Worm (Caenorhabditis elegans) whole organism, L1 larva: Measurements from ENCODE around the gene F12A10.1.
"Not testable (repeated sequence)": the region's sequence is repeated elsewhere in the genome, so short reads cannot be mapped to it uniquely, and the experiment has no call there.

Experiments
- C04F5.9 ChIP-seq: sonication (generic microtip); optimal IDR thresholded peaks from 2 replicates; lab custom pipeline; 2016; ENCODE audit warnings: missing genetic modification characterization, missing compliant biosample characterization
- F16B12.6 ChIP-seq: fragments of 150-350 bp; optimal IDR thresholded peaks from 2 replicates; lab custom pipeline; 2014; ENCODE audit warnings: missing biosample characterization, missing genetic modification characterization
- Y116A8C.19 ChIP-seq: sonication (generic microtip); optimal IDR thresholded peaks from 2 replicates; lab custom pipeline; 2016; ENCODE audit warnings: missing compliant biosample characterization, missing genetic modification characterization, borderline replicate concordance
- alr-1 ChIP-seq: fragments of 200-800 bp; sonication (Bioruptor generic); optimal IDR thresholded peaks from 2 replicates; lab custom pipeline; 2018; ENCODE audit warnings: borderline replicate concordance, mild to moderate bottlenecking, missing genetic modification characterization, missing compliant biosample characterization
- aly-2 ChIP-seq: fragments of 150-350 bp; optimal IDR thresholded peaks from 2 replicates; lab custom pipeline; 2014; ENCODE audit warnings: missing biosample characterization, missing genetic modification characterization
- ama-1 ChIP-seq: fragments of 150-350 bp; optimal IDR thresholded peaks from 2 replicates; lab custom pipeline; 2014
- blmp-1 ChIP-seq: fragments of 150-350 bp; optimal IDR thresholded peaks from 2 replicates; lab custom pipeline; 2014; ENCODE audit warnings: missing biosample characterization, missing genetic modification characterization
- ceh-63 ChIP-seq: fragments of 200-800 bp; sonication (Bioruptor generic); optimal IDR thresholded peaks from 2 replicates; lab custom pipeline; 2018; ENCODE audit warnings: mild to moderate bottlenecking, missing genetic modification characterization, missing compliant biosample characterization
- ceh-82 ChIP-seq, 3 experiments: fragments of 150-350 bp in 1 of 3; sonication (generic microtip) in 2 of 3; optimal IDR thresholded peaks; 2 replicates each; lab custom pipeline; 2014 to 2017; ENCODE audit warnings: missing biosample characterization in 3 of 3, missing genetic modification characterization in 3 of 3
- ceh-88 ChIP-seq: fragments of 200-800 bp; sonication (Bioruptor generic); IDR thresholded peaks from 2 replicates; pipeline ENCODE4 v1.3.6; 2022; ENCODE audit warnings: missing genetic modification characterization, missing compliant biosample characterization
- dsc-1 ChIP-seq: sonication (generic microtip); optimal IDR thresholded peaks from 2 replicates; lab custom pipeline; 2016; ENCODE audit warnings: mild to moderate bottlenecking, missing genetic modification characterization, missing compliant biosample characterization
- efl-1 ChIP-seq, 4 experiments: fragments of 150-350 bp; optimal IDR thresholded peaks in 3 of 4; peaks in 1 of 4; 1 replicate in 1 of 4; 2 replicates in 3 of 4; lab custom pipeline; 2014; ENCODE audit warnings: missing biosample characterization in 2 of 4, missing genetic modification characterization in 2 of 4, missing genetic modification reagents in 2 of 4
- egl-27 ChIP-seq, 2 experiments: fragments of 150-350 bp in 1 of 2; sonication (generic microtip); optimal IDR thresholded peaks; 3 replicates each; lab custom pipeline; 2017 to 2018; ENCODE audit warnings: missing biosample characterization in 2 of 2, missing genetic modification characterization in 2 of 2, missing genetic modification reagents in 2 of 2
- elt-2 ChIP-seq: sonication (generic microtip); optimal IDR thresholded peaks from 2 replicates; lab custom pipeline; 2016; ENCODE audit warnings: missing genetic modification characterization, mild to moderate bottlenecking, inconsistent platforms, missing compliant biosample characterization, missing genetic modification reagents
- fkh-8 ChIP-seq: sonication (generic microtip); optimal IDR thresholded peaks from 2 replicates; lab custom pipeline; 2016; ENCODE audit warnings: mild to moderate bottlenecking, missing genetic modification characterization, missing compliant biosample characterization
- fos-1 ChIP-seq: fragments of 150-350 bp; optimal IDR thresholded peaks from 2 replicates; lab custom pipeline; 2014; ENCODE audit warnings: missing biosample characterization, missing genetic modification characterization
- grh-1 ChIP-seq: fragments of 200-800 bp; sonication (Bioruptor generic); IDR thresholded peaks from 2 replicates; pipeline ENCODE4 v1.3.6; 2022; ENCODE audit warnings: missing genetic modification reagents, missing genetic modification characterization, missing compliant biosample characterization
- hlh-17 ChIP-seq: fragments of 200-800 bp; sonication (Bioruptor generic); optimal IDR thresholded peaks from 2 replicates; lab custom pipeline; 2018; ENCODE audit warnings: missing genetic modification characterization, mild to moderate bottlenecking, missing compliant biosample characterization, moderate library complexity, borderline replicate concordance
- jun-1 ChIP-seq: fragments of 150-350 bp; optimal IDR thresholded peaks from 2 replicates; lab custom pipeline; 2014; ENCODE audit warnings: missing biosample characterization, missing genetic modification reagents, missing genetic modification characterization
- lin-15B ChIP-seq: fragments of 150-350 bp; sonication (generic microtip); optimal IDR thresholded peaks from 3 replicates; lab custom pipeline; 2014; ENCODE audit warnings: missing biosample characterization, missing genetic modification characterization
- lin-35 ChIP-seq, 2 experiments: fragments of 150-350 bp; optimal IDR thresholded peaks; 2 replicates each; lab custom pipeline; 2014; ENCODE audit warnings: missing biosample characterization in 2 of 2, missing genetic modification characterization in 2 of 2, missing genetic modification reagents in 2 of 2
- lin-39 ChIP-seq: fragments of 150-350 bp; optimal IDR thresholded peaks from 2 replicates; lab custom pipeline; 2014; ENCODE audit warnings: missing biosample characterization, missing genetic modification reagents, missing genetic modification characterization
- lir-3 ChIP-seq: sonication (generic microtip); optimal IDR thresholded peaks from 2 replicates; lab custom pipeline; 2016; ENCODE audit warnings: mild to moderate bottlenecking, missing genetic modification characterization, moderate library complexity, missing compliant biosample characterization; ENCODE audit not compliant: poor library complexity
- mep-1 ChIP-seq: fragments of 150-350 bp; optimal IDR thresholded peaks from 2 replicates; lab custom pipeline; 2014; ENCODE audit warnings: missing biosample characterization, missing genetic modification characterization
- nhr-12 ChIP-seq: sonication (generic microtip); optimal IDR thresholded peaks from 2 replicates; lab custom pipeline; 2017; ENCODE audit warnings: missing biosample characterization, missing genetic modification characterization
- nhr-237 ChIP-seq: fragments of 150-350 bp; optimal IDR thresholded peaks from 2 replicates; lab custom pipeline; 2014; ENCODE audit warnings: missing biosample characterization, missing genetic modification characterization
- nhr-47 ChIP-seq: sonication (generic microtip); optimal IDR thresholded peaks from 2 replicates; lab custom pipeline; 2016; ENCODE audit warnings: mild to moderate bottlenecking, missing genetic modification characterization, moderate library complexity, missing compliant biosample characterization
- nhr-71 ChIP-seq: sonication (generic microtip); optimal IDR thresholded peaks from 2 replicates; lab custom pipeline; 2016; ENCODE audit warnings: mild to moderate bottlenecking, missing genetic modification characterization, moderate library complexity, missing compliant biosample characterization
- nhr-90 ChIP-seq: sonication (generic microtip); optimal IDR thresholded peaks from 2 replicates; lab custom pipeline; 2016; ENCODE audit warnings: mild to moderate bottlenecking, missing genetic modification characterization, missing compliant biosample characterization; ENCODE audit not compliant: poor library complexity
- snpc-4 ChIP-seq: fragments of 150-350 bp; optimal IDR thresholded peaks from 2 replicates; lab custom pipeline; 2014; ENCODE audit warnings: missing biosample characterization, missing genetic modification characterization
- sup-37 ChIP-seq: fragments of 200-800 bp; sonication (Bioruptor generic); optimal IDR thresholded peaks from 2 replicates; lab custom pipeline; 2018; ENCODE audit warnings: mild to moderate bottlenecking, missing genetic modification characterization, missing compliant biosample characterization
- tbx-2 ChIP-seq: sonication (generic microtip); optimal IDR thresholded peaks from 2 replicates; lab custom pipeline; 2016; ENCODE audit warnings: missing genetic modification characterization, missing compliant biosample characterization
- unc-130 ChIP-seq: fragments of 150-350 bp; optimal IDR thresholded peaks from 2 replicates; lab custom pipeline; 2017; ENCODE audit warnings: missing biosample characterization, missing genetic modification characterization, inconsistent platforms
- unc-30 ChIP-seq: sonication (generic microtip); optimal IDR thresholded peaks from 2 replicates; lab custom pipeline; 2017; ENCODE audit warnings: missing biosample characterization, missing genetic modification characterization
- unc-62 ChIP-seq: fragments of 150-350 bp; optimal IDR thresholded peaks from 2 replicates; lab custom pipeline; 2014; ENCODE audit warnings: missing biosample characterization, missing genetic modification reagents, missing genetic modification characterization
- unc-86 ChIP-seq: sonication (generic microtip); optimal IDR thresholded peaks from 2 replicates; lab custom pipeline; 2016; ENCODE audit warnings: missing genetic modification characterization, missing compliant biosample characterization
- xbp-1 ChIP-seq: sonication (generic microtip); optimal IDR thresholded peaks from 2 replicates; lab custom pipeline; 2016; ENCODE audit warnings: missing genetic modification characterization, missing compliant biosample characterization
- zag-1 ChIP-seq: fragments of 150-350 bp; optimal IDR thresholded peaks from 2 replicates; lab custom pipeline; 2014; ENCODE audit warnings: missing biosample characterization, missing genetic modification characterization

Gene F12A10.1

ce11 chrII:5534939-5535338 lies 38.6 kb downstream of the F12A10.1 start, which contains the start of gene hlh-25:
TSS of gene hlh-25 (plus strand) at chrII:5535239.
- not testable (repeated sequence) for TF ChIP-seq dsc-1 (tag; lab: Kevin White, UChicago); jun-1; hlh-17 (GFP tag; lab: Kevin White, UChicago)

- TF ChIP-seq fkh-8 = no peak
- TF ChIP-seq fos-1 (tag; lab: Kevin White, UChicago) = no peak
- TF ChIP-seq unc-86 = no peak
- no peak for TF ChIP-seq mep-1 (tag; lab: Kevin White, UChicago)
- TF ChIP-seq lir-3 (tag; lab: Kevin White, UChicago) = no peak
- TF ChIP-seq sup-37 (GFP tag; lab: Kevin White, UChicago) = no peak
- TF ChIP-seq xbp-1 (tag; lab: Kevin White, UChicago) = no peak
- TF ChIP-seq Y116A8C.19 (tag; lab: Kevin White, UChicago) = no peak
- TF ChIP-seq egl-27 (tag; optimal IDR thresholded peaks at IDR 0.05; lab: Kevin White, UChicago) = no peak
- no peak for TF ChIP-seq blmp-1 (tag; lab: Kevin White, UChicago)
- no peak for TF ChIP-seq nhr-237 (tag; lab: Kevin White, UChicago)
- no peak for TF ChIP-seq lin-39 (tag; lab: Kevin White, UChicago)
These were observed 40.7 kb downstream of the F12A10.1 start for ce11 chrII:5537078-5537477.

ce11 chrII:5537524-5537923 lies 41.2 kb downstream of the F12A10.1 start, which contains the start of gene C17C3.11:
TSS of gene C17C3.11 (plus strand) at chrII:5537824.
- TF ChIP-seq efl-1 (optimal IDR thresholded peaks at IDR 0.05; lab: Kevin White, UChicago) (no peak), efl-1 (GFP tag; optimal IDR thresholded peaks at IDR 0.05 in 1 of 2; lab: Kevin White, UChicago) (no peak), mep-1 (tag; lab: Kevin White, UChicago) (no peak), nhr-90 (tag; lab: Kevin White, UChicago) (no peak), aly-2 (tag; lab: Kevin White, UChicago) (no peak), lin-15B (tag; lab: Kevin White, UChicago) (no peak), snpc-4 (tag; lab: Kevin White, UChicago) (no peak), alr-1 (tag; lab: Kevin White, UChicago) (no peak)

- not testable (repeated sequence) for TF ChIP-seq nhr-47, elt-2, fos-1 (tag; lab: Kevin White, UChicago)
These were observed 43.8 kb downstream of the F12A10.1 start, which contains the start of gene hlh-27 for ce11 chrII:5540113-5540512. TSS of gene hlh-27 (minus strand) at chrII:5540213.

ce11 chrII:5541685-5542084 lies 45.3 kb downstream of the F12A10.1 start, which contains the start of gene C17C3.24:
TSS of gene C17C3.24 (minus strand) at chrII:5541785.
- no peak for TF ChIP-seq ceh-63 (GFP tag; lab: Kevin White, UChicago)
- TF ChIP-seq fkh-8 = no peak
- TF ChIP-seq alr-1 (tag; lab: Kevin White, UChicago) = no peak
- TF ChIP-seq nhr-12 = no peak
- TF ChIP-seq lin-35 (GFP tag; optimal IDR thresholded peaks at IDR 0.05; lab: Kevin White, UChicago) = no peak
- TF ChIP-seq F16B12.6 (tag; lab: Kevin White, UChicago) = no peak
- TF ChIP-seq lin-39 (tag; lab: Kevin White, UChicago) = no peak
- no peak for TF ChIP-seq unc-30 (tag; lab: Kevin White, UChicago)
- no peak for TF ChIP-seq ama-1 (lab: Kevin White, UChicago)
- TF ChIP-seq, all 84 proteins: peak for 0

ce11 chrII:5543476-5544144 lies 47.3 kb downstream of the F12A10.1 start:
- TF ChIP-seq ceh-88 (GFP tag; lab: Robert Waterston, UW) (peak; percentile 98), nhr-90 (tag; lab: Kevin White, UChicago) (peak; percentile 100), sup-37 (GFP tag; lab: Kevin White, UChicago) (peak; percentile 98), lin-35 (GFP tag; optimal IDR thresholded peaks at IDR 0.05; lab: Kevin White, UChicago) (peak; percentile 86 to 94), egl-27 (tag; optimal IDR thresholded peaks at IDR 0.05; lab: Kevin White, UChicago) (peak; percentile 92 to 93), tbx-2 (tag; lab: Kevin White, UChicago) (peak; percentile 100), unc-130 (tag; lab: Kevin White, UChicago) (peak; percentile 98), grh-1 (GFP tag; lab: Robert Waterston, UW) (peak; percentile 99), ceh-82 (tag; optimal IDR thresholded peaks at IDR 0.05; lab: Kevin White, UChicago) (peak; percentile 96 to 97 (median 97)), Y116A8C.19 (tag; lab: Kevin White, UChicago) (peak; percentile 69), nhr-12 (peak; percentile 68), nhr-71 (tag; lab: Kevin White, UChicago) (peak; percentile 100), unc-62 (GFP tag; lab: Kevin White, UChicago) (peak; percentile 46), zag-1 (tag; lab: Kevin White, UChicago) (peak; percentile 95), ama-1 (lab: Kevin White, UChicago) (peak; percentile 100), C04F5.9 (peak; percentile 95), fkh-8 (peak; percentile 98)
